Fruit fly (Drosophila melanogaster) whole organism, embryonic: ENCODE measurements around the gene Glt.

Experiments
- CG14050 ChIP-seq: fragments of 200-800 bp; sonication (Bioruptor generic); IDR thresholded peaks from 3 replicates; pipeline ENCODE4 v1.3.6; 2022; ENCODE audit warnings: missing biosample characterization, missing genetic modification characterization
- CG1529 ChIP-seq: fragments of 200-800 bp; sonication (Bioruptor generic); optimal IDR thresholded peaks from 3 replicates; lab custom pipeline; 2018; ENCODE audit warnings: missing biosample characterization, missing genetic modification characterization
- CG17829 ChIP-seq: fragments of 200-800 bp; optimal IDR thresholded peaks from 2 replicates; lab custom pipeline; 2019; ENCODE audit warnings: missing biosample characterization, mild to moderate bottlenecking, missing genetic modification characterization, moderate library complexity
- CG32767 ChIP-seq: fragments of 200-800 bp; sonication (Bioruptor generic); IDR thresholded peaks from 2 replicates; pipeline ENCODE4 v1.3.6; 2022; ENCODE audit warnings: missing biosample characterization, missing genetic modification characterization
- dimm ChIP-seq: fragments of 200-800 bp; sonication (Bioruptor generic); IDR thresholded peaks from 2 replicates; pipeline ENCODE4 v1.3.6; 2022; ENCODE audit warnings: missing biosample characterization, missing genetic modification characterization
- her ChIP-seq: fragments of 200-800 bp; sonication (Bioruptor generic); optimal IDR thresholded peaks from 2 replicates; lab custom pipeline; 2016; ENCODE audit warnings: missing biosample characterization, missing genetic modification characterization
- nerfin-1 ChIP-seq: fragments of 200-800 bp; sonication (Bioruptor generic); optimal IDR thresholded peaks from 3 replicates; lab custom pipeline; 2019; ENCODE audit warnings: missing biosample characterization, mild to moderate bottlenecking, missing genetic modification characterization, moderate library complexity
- ranshi ChIP-seq: fragments of 200-800 bp; sonication (Bioruptor generic); IDR thresholded peaks from 2 replicates; pipeline ENCODE4 v1.3.6; 2022; ENCODE audit warnings: missing biosample characterization, missing genetic modification characterization
- sens ChIP-seq: fragments of 200-800 bp; sonication (Bioruptor generic); peaks from one replicate; lab custom pipeline; 2016; ENCODE audit warnings: missing biosample characterization, missing genetic modification characterization
- sim ChIP-seq: fragments of 200-800 bp; sonication (Bioruptor generic); IDR thresholded peaks from 2 replicates; pipeline ENCODE4 v1.3.6; 2022; ENCODE audit warnings: missing biosample characterization, missing genetic modification characterization

DNA sequence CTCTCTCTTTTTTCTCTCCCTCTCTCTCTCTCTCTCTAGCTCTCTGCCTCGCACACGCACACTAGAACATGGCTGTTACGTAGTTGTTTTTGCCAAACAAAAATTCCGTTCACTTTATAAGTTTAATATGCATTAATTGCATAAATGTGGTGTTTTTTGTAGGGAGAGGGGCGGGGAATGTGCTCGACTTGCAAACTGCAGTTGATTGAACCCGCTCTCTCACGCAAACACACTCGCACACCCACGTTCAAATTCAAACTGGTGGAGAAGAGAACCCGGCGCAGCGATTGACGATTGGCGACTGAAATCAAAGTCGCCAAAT is 36.5 kb downstream of the Glt start:
- no peak for TF ChIP-seq CG32767 (GFP tag; lab: Robert Waterston, UW)
- no peak for TF ChIP-seq nerfin-1 (tag; lab: Kevin White, UChicago)
- TF ChIP-seq sens (GFP tag; lab: Kevin White, UChicago): no peak
- TF ChIP-seq ranshi (GFP tag; lab: Robert Waterston, UW): no peak
- no peak for TF ChIP-seq her (GFP tag; lab: Kevin White, UChicago)
- TF ChIP-seq CG14050 (GFP tag; lab: Robert Waterston, UW): no peak
- no peak for TF ChIP-seq sim
- TF ChIP-seq CG17829: no peak
- no peak for TF ChIP-seq CG1529 (GFP tag; lab: Kevin White, UChicago)
- no peak for TF ChIP-seq dimm
